Fruit fly (Drosophila melanogaster): ENCODE data around the gene CG4199.

The CG4199 gene

dm6 chrX:2070708-2071063 lies 2.6 kb downstream of the CG4199 start (continued):
- no peak for TF ChIP-seq pros (GFP tag; optimal IDR thresholded peaks at IDR 0.05)
- peak; percentile 76 for TF ChIP-seq Side (GFP tag; optimal IDR thresholded peaks at IDR 0.05)
- no peak for TF ChIP-seq Elba2 (GFP tag; optimal IDR thresholded peaks at IDR 0.05)
- peak; percentile 20 for TF ChIP-seq Ravus (GFP tag; IDR thresholded peaks at IDR 0.05)
- TF ChIP-seq Aef1 (GFP tag; IDR thresholded peaks at IDR 0.05): peak; percentile 77
- TF ChIP-seq CG8281 (tag; optimal IDR thresholded peaks at IDR 0.05): peak; percentile 13
- no peak for TF ChIP-seq Bteb2 (GFP tag; optimal IDR thresholded peaks at IDR 0.05)
- TF ChIP-seq hbn (GFP tag; IDR thresholded peaks at IDR 0.05; ENCODE audit: partially characterized antibody): no peak
- peak; percentile 55 for TF ChIP-seq shn (GFP tag; optimal IDR thresholded peaks at IDR 0.05)
- TF ChIP-seq hkb (optimal IDR thresholded peaks at IDR 0.05): no peak
- peak; percentile 72 for TF ChIP-seq hkb (GFP tag; IDR thresholded peaks at IDR 0.05)
- TF ChIP-seq CG13424 (tag; optimal IDR thresholded peaks at IDR 0.05): peak; percentile 77
- TF ChIP-seq kah (GFP tag; optimal IDR thresholded peaks at IDR 0.05): no peak
- peak; percentile 52; the same call in 1 of the 2 replicates for TF ChIP-seq MBD-R2 (GFP tag; IDR thresholded peaks at IDR 0.05)
- peak; percentile 79 for TF ChIP-seq CG32532 (GFP tag; IDR thresholded peaks at IDR 0.05)
- peak; percentile 39 for TF ChIP-seq CG18262 (tag; optimal IDR thresholded peaks at IDR 0.05)
- TF ChIP-seq CG12769 (tag; optimal IDR thresholded peaks at IDR 0.05): peak; percentile 86
- TF ChIP-seq Bgb (GFP tag; IDR thresholded peaks at IDR 0.05; ENCODE audit: partially characterized antibody): no peak
- peak; percentile 33 for TF ChIP-seq Fer2 (tag; optimal IDR thresholded peaks at IDR 0.05)
- no peak for TF ChIP-seq Trl (optimal IDR thresholded peaks at IDR 0.05)
- TF ChIP-seq Trl (GFP tag; optimal IDR thresholded peaks at IDR 0.05): peak; percentile 36
- TF ChIP-seq CG4424 (GFP tag; optimal IDR thresholded peaks at IDR 0.05): no peak
- TF ChIP-seq HmgZ (tag; optimal IDR thresholded peaks at IDR 0.05): peak; percentile 53
- TF ChIP-seq Ssrp (tag; optimal IDR thresholded peaks at IDR 0.05): peak; percentile 19
- peak; percentile 62 for TF ChIP-seq jumu (GFP tag; optimal IDR thresholded peaks at IDR 0.05)
- TF ChIP-seq Blimp-1 (GFP tag; optimal IDR thresholded peaks at IDR 0.05): peak; percentile 40
- peak; percentile 58 for TF ChIP-seq lilli (GFP tag; optimal IDR thresholded peaks at IDR 0.05)
- TF ChIP-seq CoRest (tag; optimal IDR thresholded peaks at IDR 0.05): peak; percentile 54
- no peak for TF ChIP-seq dmrt11E (tag; optimal IDR thresholded peaks at IDR 0.05)
- TF ChIP-seq sima (GFP tag; optimal IDR thresholded peaks at IDR 0.05): no peak
- peak; percentile 28 for TF ChIP-seq CG1647 (GFP tag; optimal IDR thresholded peaks at IDR 0.05)
- 0 out of 3 replicates have a peak, but pooled peaks have one; percentile 44 for TF ChIP-seq CG3726 (GFP tag; IDR thresholded peaks at IDR 0.05)
- TF ChIP-seq CG7987 (GFP tag; optimal IDR thresholded peaks at IDR 0.05): peak; percentile 42
- TF ChIP-seq lmd (GFP tag; IDR thresholded peaks at IDR 0.05): peak; percentile 84
- TF ChIP-seq CG6272 (GFP tag; IDR thresholded peaks at IDR 0.05): peak; percentile 39; the same call in 1 of the 2 replicates
- TF ChIP-seq HmgD (GFP tag; optimal IDR thresholded peaks at IDR 0.05): no peak
- peak; percentile 66 for TF ChIP-seq H2.0 (GFP tag; IDR thresholded peaks at IDR 0.05)
- TF ChIP-seq B-H2 (GFP tag; optimal IDR thresholded peaks at IDR 0.05): no peak
- TF ChIP-seq CG17912 (GFP tag; optimal IDR thresholded peaks at IDR 0.05): peak; percentile 5
- TF ChIP-seq CG8388 (GFP tag; optimal IDR thresholded peaks at IDR 0.05): peak; percentile 30
- no peak for TF ChIP-seq TFAM (GFP tag; optimal IDR thresholded peaks at IDR 0.05)
- TF ChIP-seq mam (GFP tag; optimal IDR thresholded peaks at IDR 0.05): peak; percentile 74
- TF ChIP-seq HLH54F (GFP tag; optimal IDR thresholded peaks at IDR 0.05): peak; percentile 53
- TF ChIP-seq bab2 (GFP tag; optimal IDR thresholded peaks at IDR 0.05): no peak
- TF ChIP-seq pnt (GFP tag; optimal IDR thresholded peaks at IDR 0.05): peak; percentile 56
- TF ChIP-seq CG4820 (GFP tag; optimal IDR thresholded peaks at IDR 0.05): peak; percentile 37
- TF ChIP-seq chinmo (GFP tag; IDR thresholded peaks at IDR 0.05; ENCODE audit: partially characterized antibody): no peak
- no peak for TF ChIP-seq pan (optimal IDR thresholded peaks at IDR 0.05)
- TF ChIP-seq pan (GFP tag; optimal IDR thresholded peaks at IDR 0.05 in 1 of 2, IDR thresholded peaks at IDR 0.05 in 1 of 2): peak in 1 of 2 experiments; percentile 74
- TF ChIP-seq Optix (GFP tag; IDR thresholded peaks at IDR 0.05): peak; percentile 59; the same call in 2 of the 3 replicates
- no peak for TF ChIP-seq ftz-f1 (GFP tag; optimal IDR thresholded peaks at IDR 0.05)
- TF ChIP-seq CG17359 (tag; optimal IDR thresholded peaks at IDR 0.05): peak; percentile 50

Data from whole organism, embryonic.